Worm (Caenorhabditis elegans) whole organism, late embryonic: Measurements from ENCODE around the gene ruvb-2.
A peak's percentile ranks its signal among the peaks of the same experiment; 100 is the strongest.

Source experiments
- C08G9.2 ChIP-seq: sonication (generic microtip); optimal IDR thresholded peaks from 2 replicates; lab custom pipeline; 2016; ENCODE audit warnings: mild to moderate bottlenecking, missing genetic modification characterization, moderate library complexity, missing compliant biosample characterization
- C38D4.7 ChIP-seq: fragments of 200-800 bp; sonication (Bioruptor generic); optimal IDR thresholded peaks from 2 replicates; lab custom pipeline; 2018; ENCODE audit warnings: mild to moderate bottlenecking, missing genetic modification characterization, moderate library complexity, missing compliant biosample characterization
- F13H6.1 ChIP-seq: sonication (generic microtip); optimal IDR thresholded peaks from 2 replicates; lab custom pipeline; 2016; ENCODE audit warnings: missing genetic modification characterization, missing compliant biosample characterization
- K02D7.2 ChIP-seq: sonication (generic microtip); optimal IDR thresholded peaks from 2 replicates; lab custom pipeline; 2017; ENCODE audit warnings: mild to moderate bottlenecking, missing genetic modification characterization, missing compliant biosample characterization
- K09A11.1 ChIP-seq: sonication (generic microtip); optimal IDR thresholded peaks from 2 replicates; lab custom pipeline; 2017; ENCODE audit warnings: antibody characterized with exemption, mild to moderate bottlenecking, missing genetic modification characterization, missing compliant biosample characterization; ENCODE audit not compliant: insufficient read depth
- Y22D7AL.16 ChIP-seq: sonication (generic microtip); optimal IDR thresholded peaks from 2 replicates; lab custom pipeline; 2016; ENCODE audit warnings: missing genetic modification characterization, missing compliant biosample characterization
- ahr-1 ChIP-seq: sonication (generic microtip); optimal IDR thresholded peaks from 2 replicates; lab custom pipeline; 2016; ENCODE audit warnings: missing genetic modification characterization, missing compliant biosample characterization
- ama-1 ChIP-seq: fragments of 150-350 bp; optimal IDR thresholded peaks from 2 replicates; lab custom pipeline; 2014
- ceh-18 ChIP-seq: sonication (generic microtip); optimal IDR thresholded peaks from 2 replicates; lab custom pipeline; 2016; ENCODE audit warnings: missing genetic modification characterization, missing compliant biosample characterization
- ceh-19 ChIP-seq: fragments of 200-800 bp; sonication (Bioruptor generic); optimal IDR thresholded peaks from 2 replicates; lab custom pipeline; 2018; ENCODE audit warnings: mild to moderate bottlenecking, missing genetic modification characterization, missing compliant biosample characterization
- ceh-2 ChIP-seq: sonication (generic microtip); optimal IDR thresholded peaks from 2 replicates; lab custom pipeline; 2016; ENCODE audit warnings: missing genotype, missing genetic modification characterization, missing compliant biosample characterization
- ceh-22 ChIP-seq: sonication (generic microtip); optimal IDR thresholded peaks from 2 replicates; lab custom pipeline; 2017; ENCODE audit warnings: missing biosample characterization, missing genetic modification characterization
- ceh-24 ChIP-seq: sonication (generic microtip); optimal IDR thresholded peaks from 2 replicates; lab custom pipeline; 2016; ENCODE audit warnings: mild to moderate bottlenecking, missing genetic modification characterization, missing compliant biosample characterization
- ceh-31 ChIP-seq: sonication (generic microtip); optimal IDR thresholded peaks from 2 replicates; lab custom pipeline; 2016; ENCODE audit warnings: missing genetic modification characterization, missing compliant biosample characterization
- ceh-45 ChIP-seq: fragments of 200-800 bp; sonication (Bioruptor generic); IDR thresholded peaks from 2 replicates; pipeline ENCODE4 v1.3.6; 2022; ENCODE audit warnings: missing genetic modification reagents, missing genetic modification characterization, missing compliant biosample characterization
- ceh-6 ChIP-seq: fragments of 200-800 bp; sonication (Bioruptor generic); optimal IDR thresholded peaks from 2 replicates; lab custom pipeline; 2018; ENCODE audit warnings: mild to moderate bottlenecking, missing genetic modification characterization, missing compliant biosample characterization
- ceh-9 ChIP-seq: sonication (generic microtip); optimal IDR thresholded peaks from 2 replicates; lab custom pipeline; 2016; ENCODE audit warnings: mild to moderate bottlenecking, missing genetic modification characterization, inconsistent platforms, missing compliant biosample characterization
- dmd-4 ChIP-seq: sonication (generic microtip); optimal IDR thresholded peaks from 2 replicates; lab custom pipeline; 2016; ENCODE audit warnings: borderline replicate concordance, missing genetic modification characterization, missing compliant biosample characterization
- dve-1 ChIP-seq: sonication (generic microtip); optimal IDR thresholded peaks from 2 replicates; lab custom pipeline; 2017; ENCODE audit warnings: antibody characterized with exemption, mild to moderate bottlenecking, missing genetic modification characterization, missing compliant biosample characterization
- elt-2 ChIP-seq: sonication (generic microtip); optimal IDR thresholded peaks from 2 replicates; lab custom pipeline; 2016; ENCODE audit warnings: missing genetic modification reagents, missing genetic modification characterization, missing compliant biosample characterization
- elt-4 ChIP-seq: sonication (generic microtip); optimal IDR thresholded peaks from 2 replicates; lab custom pipeline; 2016; ENCODE audit warnings: missing genetic modification characterization, missing compliant biosample characterization
- ets-4 ChIP-seq: sonication (generic microtip); optimal IDR thresholded peaks from 2 replicates; lab custom pipeline; 2016; ENCODE audit warnings: missing genetic modification characterization, missing compliant biosample characterization
- eyg-1 ChIP-seq: sonication (generic microtip); optimal IDR thresholded peaks from 2 replicates; lab custom pipeline; 2016; ENCODE audit warnings: missing genotype, missing genetic modification characterization, missing compliant biosample characterization
- fkh-10 ChIP-seq: fragments of 150-350 bp; optimal IDR thresholded peaks from 2 replicates; lab custom pipeline; 2014; ENCODE audit warnings: missing biosample characterization, missing genetic modification reagents, missing genetic modification characterization
- fkh-6 ChIP-seq: sonication (generic microtip); optimal IDR thresholded peaks from 2 replicates; lab custom pipeline; 2016; ENCODE audit warnings: missing genetic modification characterization, missing compliant biosample characterization
- gmeb-2 ChIP-seq: sonication (generic microtip); optimal IDR thresholded peaks from 2 replicates; lab custom pipeline; 2016; ENCODE audit warnings: missing genetic modification characterization, inconsistent platforms, missing compliant biosample characterization
- hlh-13 ChIP-seq: fragments of 200-800 bp; sonication (Bioruptor generic); optimal IDR thresholded peaks from 2 replicates; lab custom pipeline; 2018; ENCODE audit warnings: mild to moderate bottlenecking, missing genetic modification characterization, missing compliant biosample characterization
- hlh-15 ChIP-seq: sonication (generic microtip); optimal IDR thresholded peaks from 2 replicates; lab custom pipeline; 2016; ENCODE audit warnings: missing genetic modification characterization, missing compliant biosample characterization
- hlh-30 ChIP-seq: sonication (generic microtip); optimal IDR thresholded peaks from 2 replicates; lab custom pipeline; 2017; ENCODE audit warnings: antibody characterized with exemption, missing genetic modification characterization, missing compliant biosample characterization; ENCODE audit not compliant: insufficient read depth
- hlh-8 ChIP-seq: sonication (generic microtip); optimal IDR thresholded peaks from 2 replicates; lab custom pipeline; 2016; ENCODE audit warnings: missing genotype, missing genetic modification characterization, missing compliant biosample characterization
- lim-6 ChIP-seq: sonication (generic microtip); optimal IDR thresholded peaks from 2 replicates; lab custom pipeline; 2016; ENCODE audit warnings: missing genetic modification characterization, missing compliant biosample characterization
- lin-11 ChIP-seq: fragments of 200-800 bp; sonication (Bioruptor generic); optimal IDR thresholded peaks from 2 replicates; lab custom pipeline; 2018; ENCODE audit warnings: mild to moderate bottlenecking, missing genetic modification characterization, missing compliant biosample characterization
- mec-3 ChIP-seq: sonication (generic microtip); optimal IDR thresholded peaks from 2 replicates; lab custom pipeline; 2016; ENCODE audit warnings: borderline replicate concordance, missing genetic modification characterization, missing compliant biosample characterization
- nfya-1 ChIP-seq: sonication (generic microtip); optimal IDR thresholded peaks from 2 replicates; lab custom pipeline; 2017; ENCODE audit warnings: missing genetic modification characterization, mild to moderate bottlenecking, missing compliant biosample characterization, antibody characterized with exemption, moderate library complexity
- nhr-11 ChIP-seq: fragments of 150-350 bp; optimal IDR thresholded peaks from 2 replicates; lab custom pipeline; 2014; ENCODE audit warnings: missing biosample characterization, missing genetic modification characterization
- npax-4 ChIP-seq: sonication (generic microtip); optimal IDR thresholded peaks from 2 replicates; lab custom pipeline; 2016; ENCODE audit warnings: missing genetic modification characterization, missing compliant biosample characterization
- pat-9 ChIP-seq: fragments of 200-800 bp; sonication (Bioruptor generic); optimal IDR thresholded peaks from 2 replicates; lab custom pipeline; 2018; ENCODE audit warnings: mild to moderate bottlenecking, missing genetic modification characterization, moderate library complexity, missing compliant biosample characterization
- pax-1 ChIP-seq: fragments of 150-350 bp; optimal IDR thresholded peaks from 2 replicates; lab custom pipeline; 2014; ENCODE audit warnings: missing biosample characterization, missing genetic modification characterization
- rnt-1 ChIP-seq: sonication (generic microtip); optimal IDR thresholded peaks from 2 replicates; lab custom pipeline; 2016; ENCODE audit warnings: missing genetic modification characterization, missing compliant biosample characterization
- sdc-2 ChIP-seq: sonication (generic microtip); optimal IDR thresholded peaks from 2 replicates; lab custom pipeline; 2016; ENCODE audit warnings: missing genotype, missing genetic modification characterization, missing compliant biosample characterization
- sox-2 ChIP-seq: fragments of 200-800 bp; sonication (Bioruptor generic); IDR thresholded peaks from 2 replicates; pipeline ENCODE4 v1.3.6; 2022; ENCODE audit warnings: missing genetic modification reagents, missing genetic modification characterization, missing compliant biosample characterization
- sox-4 ChIP-seq: sonication (generic microtip); optimal IDR thresholded peaks from 2 replicates; lab custom pipeline; 2017; ENCODE audit warnings: mild to moderate bottlenecking, missing genetic modification characterization, inconsistent platforms, missing compliant biosample characterization
- tbx-2 ChIP-seq: sonication (generic microtip); optimal IDR thresholded peaks from 2 replicates; lab custom pipeline; 2016; ENCODE audit warnings: missing genetic modification characterization, missing compliant biosample characterization
- tbx-7 ChIP-seq: sonication (generic microtip); optimal IDR thresholded peaks from 2 replicates; lab custom pipeline; 2016; ENCODE audit warnings: missing genotype, missing genetic modification characterization, missing compliant biosample characterization
- ttx-3 ChIP-seq: sonication (generic microtip); optimal IDR thresholded peaks from 2 replicates; lab custom pipeline; 2016; ENCODE audit warnings: missing genetic modification reagents, missing genetic modification characterization, missing compliant biosample characterization
- zip-5 ChIP-seq: sonication (generic microtip); optimal IDR thresholded peaks from 2 replicates; lab custom pipeline; 2016; ENCODE audit warnings: missing genetic modification characterization, missing compliant biosample characterization

The ruvb-2 gene

ce11 chrIV:6887601-6888099, 31.6 kb downstream of the ruvb-2 start, which contains the start of the genes T05A12.3 and T05A12.4:
TSS of gene T05A12.3 (minus strand) at chrIV:6887651.
TSS of gene T05A12.4 (plus strand) at chrIV:6887948.
- TF ChIP-seq K02D7.2 (tag; lab: Kevin White, UChicago) (no peak), lin-11 (no peak), fkh-10 (GFP tag; lab: Kevin White, UChicago) (no peak), sox-4 (tag; lab: Kevin White, UChicago) (no peak), C38D4.7 (GFP tag; lab: Kevin White, UChicago) (no peak), elt-4 (no peak), ceh-24 (tag; lab: Kevin White, UChicago) (no peak), tbx-2 (tag; lab: Kevin White, UChicago) (peak; percentile 40), Y22D7AL.16 (tag; lab: Kevin White, UChicago) (no peak), ceh-22 (tag; lab: Kevin White, UChicago) (no peak), ceh-6 (no peak), K09A11.1 (tag; lab: Kevin White, UChicago) (no peak), ceh-19 (GFP tag; lab: Kevin White, UChicago) (no peak), nhr-11 (tag; lab: Kevin White, UChicago) (no peak), ahr-1 (tag; lab: Kevin White, UChicago) (no peak), tbx-7 (tag; lab: Kevin White, UChicago) (no peak), ceh-31 (tag; lab: Kevin White, UChicago) (peak; percentile 89), mec-3 (tag; lab: Kevin White, UChicago) (no peak), npax-4 (tag; lab: Kevin White, UChicago) (no peak), hlh-30 (tag; lab: Kevin White, UChicago) (no peak), C08G9.2 (tag; lab: Kevin White, UChicago) (peak; percentile 58), ceh-2 (tag; lab: Kevin White, UChicago) (peak; percentile 42), ama-1 (no peak), dmd-4 (tag; lab: Kevin White, UChicago) (no peak), pax-1 (tag; lab: Kevin White, UChicago) (no peak), hlh-8 (tag; lab: Kevin White, UChicago) (no peak), eyg-1 (tag; lab: Kevin White, UChicago) (no peak), fkh-6 (tag; lab: Kevin White, UChicago) (no peak), hlh-13 (GFP tag; lab: Kevin White, UChicago) (no peak), F13H6.1 (tag; lab: Kevin White, UChicago) (no peak), ttx-3 (tag; lab: Kevin White, UChicago) (no peak), gmeb-2 (no peak), rnt-1 (tag; lab: Kevin White, UChicago) (peak; percentile 40), sdc-2 (tag; lab: Kevin White, UChicago) (no peak), nfya-1 (peak; percentile 54), ets-4 (tag; lab: Kevin White, UChicago) (peak; percentile 62), sox-2 (GFP tag; lab: Robert Waterston, UW) (no peak), ceh-9 (tag; lab: Kevin White, UChicago) (no peak), pat-9 (no peak), hlh-15 (tag; lab: Kevin White, UChicago) (no peak), lim-6 (tag; lab: Kevin White, UChicago) (peak; percentile 40), ceh-45 (GFP tag; lab: Robert Waterston, UW) (no peak)

ce11 chrIV:6883342-6883741, 35.9 kb downstream of the ruvb-2 start, which contains the start of gene tre-2:
TSS of gene tre-2 (minus strand) at chrIV:6883442.
- TF ChIP-seq ceh-18 (tag; lab: Kevin White, UChicago) (no peak), elt-2 (tag; lab: Kevin White, UChicago) (no peak), dve-1 (tag; lab: Kevin White, UChicago) (no peak), ets-4 (tag; lab: Kevin White, UChicago) (no peak), F13H6.1 (tag; lab: Kevin White, UChicago) (no peak), gmeb-2 (no peak), ahr-1 (tag; lab: Kevin White, UChicago) (no peak), zip-5 (tag; lab: Kevin White, UChicago) (no peak), sox-2 (GFP tag; lab: Robert Waterston, UW) (no peak), rnt-1 (tag; lab: Kevin White, UChicago) (no peak), ceh-22 (tag; lab: Kevin White, UChicago) (no peak)
